Fruit fly (Drosophila melanogaster) whole organism, wandering third instar larva: Measurements from ENCODE around the gene CG33181.

Experiments used
- Abd-B ChIP-seq: fragments of >200 bp; optimal IDR thresholded peaks from 2 replicates; lab custom pipeline; 2017; ENCODE audit warnings: missing biosample characterization, missing genetic modification characterization
- CG32264 ChIP-seq: fragments of 200-800 bp; sonication (Bioruptor generic); optimal IDR thresholded peaks from 2 replicates; lab custom pipeline; 2016; ENCODE audit warnings: missing biosample characterization, missing genetic modification characterization
- CrebA ChIP-seq: fragments of 200-800 bp; sonication (Bioruptor generic); optimal IDR thresholded peaks from 2 replicates; lab custom pipeline; 2016; ENCODE audit warnings: missing biosample characterization, mild to moderate bottlenecking, missing genetic modification characterization, borderline replicate concordance
- Dif ChIP-seq: fragments of 200-275, 200-300 bp; sonication (Bioruptor generic); optimal IDR thresholded peaks from 2 replicates; lab custom pipeline; 2018; ENCODE audit warnings: missing biosample characterization, missing genetic modification characterization; ENCODE audit not compliant: partially characterized antibody
- GATAd ChIP-seq: sonication (Bioruptor generic); optimal IDR thresholded peaks from 2 replicates; lab custom pipeline; 2016; ENCODE audit warnings: missing biosample characterization, missing genetic modification characterization
- HLH106 ChIP-seq: fragments of 200-800 bp; optimal IDR thresholded peaks from 3 replicates; lab custom pipeline; 2019; ENCODE audit warnings: missing biosample characterization, mild to moderate bottlenecking, missing genetic modification characterization, moderate library complexity
- Hnf4 ChIP-seq: fragments of 200-800 bp; sonication (Bioruptor generic); optimal IDR thresholded peaks from 2 replicates; lab custom pipeline; 2016; ENCODE audit warnings: missing biosample characterization, mild to moderate bottlenecking, missing genetic modification characterization
- Hr78 ChIP-seq: fragments of >200 bp; optimal IDR thresholded peaks from 2 replicates; lab custom pipeline; 2017; ENCODE audit warnings: missing biosample characterization, missing genetic modification characterization
- Jra ChIP-seq: sonication (Bioruptor generic); optimal IDR thresholded peaks from 2 replicates; lab custom pipeline; 2016; ENCODE audit warnings: missing biosample characterization, missing genetic modification characterization
- Mio ChIP-seq: sonication (Bioruptor generic); optimal IDR thresholded peaks from 2 replicates; lab custom pipeline; 2016; ENCODE audit warnings: missing biosample characterization, missing genetic modification characterization
- Myc ChIP-seq: fragments of >200 bp; optimal IDR thresholded peaks from 2 replicates; lab custom pipeline; 2017
- N ChIP-seq: fragments of >200 bp; optimal IDR thresholded peaks from 2 replicates; lab custom pipeline; 2018; ENCODE audit warnings: missing biosample characterization, missing external identifiers, missing genetic modification characterization
- OdsH ChIP-seq: fragments of 200-800 bp; sonication (Bioruptor generic); optimal IDR thresholded peaks from 2 replicates; lab custom pipeline; 2016; ENCODE audit warnings: missing biosample characterization, mild to moderate bottlenecking, missing genetic modification characterization
- Rel ChIP-seq, 2 experiments: fragments of 200-800 bp; sonication (Bioruptor generic) in 1 of 2; optimal IDR thresholded peaks; 2 replicates in 1 of 2; 3 replicates in 1 of 2; lab custom pipeline; 2016 to 2019; ENCODE audit warnings: mild to moderate bottlenecking in 2 of 2, missing biosample characterization in 2 of 2, missing genetic modification characterization in 2 of 2, moderate library complexity in 1 of 2
- Sp1 ChIP-seq: fragments of 200-800 bp; sonication (Bioruptor generic); optimal IDR thresholded peaks from 3 replicates; lab custom pipeline; 2019; ENCODE audit warnings: missing biosample characterization, mild to moderate bottlenecking, missing genetic modification characterization, moderate library complexity
- Vsx2 ChIP-seq: fragments of 200-300, 225-300 bp; sonication (Bioruptor generic); optimal IDR thresholded peaks from 2 replicates; lab custom pipeline; 2018; ENCODE audit warnings: missing biosample characterization, missing genetic modification characterization; ENCODE audit not compliant: partially characterized antibody
- br ChIP-seq: fragments of 200-800 bp; sonication (Bioruptor generic); optimal IDR thresholded peaks from 2 replicates; lab custom pipeline; 2016; ENCODE audit warnings: missing biosample characterization, missing genetic modification characterization
- dmrt93B ChIP-seq: fragments of 200-800 bp; sonication (Bioruptor generic); optimal IDR thresholded peaks from 2 replicates; lab custom pipeline; 2018; ENCODE audit warnings: missing biosample characterization, mild to moderate bottlenecking, missing genetic modification characterization
- dsf ChIP-seq: sonication (Bioruptor generic); optimal IDR thresholded peaks from 2 replicates; lab custom pipeline; 2016; ENCODE audit warnings: missing biosample characterization, missing genetic modification characterization, borderline replicate concordance
- ey ChIP-seq: fragments of 200-800 bp; sonication (Bioruptor generic); optimal IDR thresholded peaks from 2 replicates; lab custom pipeline; 2016; ENCODE audit warnings: missing biosample characterization, missing genetic modification characterization
- foxo ChIP-seq, 2 experiments: fragments of 200-800 bp; sonication (Bioruptor generic); optimal IDR thresholded peaks; 2 replicates in 1 of 2; 3 replicates in 1 of 2; lab custom pipeline; 2016 to 2017; ENCODE audit warnings: missing biosample characterization in 2 of 2, missing genetic modification characterization in 2 of 2
- fru ChIP-seq: fragments of 200-800 bp; sonication (Bioruptor generic); optimal IDR thresholded peaks from 3 replicates; lab custom pipeline; 2016; ENCODE audit warnings: missing biosample characterization, mild to moderate bottlenecking, missing genetic modification characterization
- jim ChIP-seq: fragments of 175-275, 200-325 bp; sonication (Bioruptor generic); optimal IDR thresholded peaks from 2 replicates; lab custom pipeline; 2016; ENCODE audit warnings: missing biosample characterization, mild to moderate bottlenecking, missing genetic modification characterization
- lola ChIP-seq: fragments of >200 bp; optimal IDR thresholded peaks from 2 replicates; lab custom pipeline; 2017; ENCODE audit warnings: missing biosample characterization, missing genetic modification characterization
- pan ChIP-seq: fragments of >200 bp; optimal IDR thresholded peaks from 2 replicates; lab custom pipeline; 2017
- psq ChIP-seq: fragments of 200-800 bp; sonication (Bioruptor generic); optimal IDR thresholded peaks from 3 replicates; lab custom pipeline; 2017; ENCODE audit warnings: missing biosample characterization, mild to moderate bottlenecking, missing genetic modification characterization, moderate library complexity
- rgr ChIP-seq: fragments of 200-800 bp; sonication (Bioruptor generic); optimal IDR thresholded peaks from 3 replicates; lab custom pipeline; 2016; ENCODE audit warnings: missing biosample characterization, mild to moderate bottlenecking, missing genetic modification characterization
- sage ChIP-seq: fragments of 200-800 bp; sonication (Bioruptor generic); optimal IDR thresholded peaks from 2 replicates; lab custom pipeline; 2016; ENCODE audit warnings: missing biosample characterization, mild to moderate bottlenecking, missing genetic modification characterization
- sv ChIP-seq: fragments of 200-800 bp; sonication (Bioruptor generic); optimal IDR thresholded peaks from 3 replicates; lab custom pipeline; 2016; ENCODE audit warnings: missing biosample characterization, missing genetic modification characterization
- tai ChIP-seq: sonication (Bioruptor generic); optimal IDR thresholded peaks from 2 replicates; lab custom pipeline; 2016; ENCODE audit warnings: missing biosample characterization, missing genetic modification characterization
- usp ChIP-seq: fragments of >200 bp; optimal IDR thresholded peaks from 2 replicates; lab custom pipeline; 2017; ENCODE audit warnings: missing biosample characterization, missing genetic modification characterization

Gene CG33181

dm6 chrX:8489048-8489447, at the start of gene CG33181:
CG33181 (plus strand) TSS chrX:8489348.
- TF ChIP-seq Vsx2 (GFP tag; lab: Kevin White, UChicago) (no peak), usp (GFP tag; lab: Kevin White, UChicago) (no peak), br (GFP tag; lab: Kevin White, UChicago) (no peak), Hnf4 (GFP tag; lab: Kevin White, UChicago) (no peak)

- TF ChIP-seq sage (GFP tag; lab: Kevin White, UChicago) = no peak
- no peak for TF ChIP-seq Rel (GFP tag; optimal IDR thresholded peaks at IDR 0.05; lab: Kevin White, UChicago)
- TF ChIP-seq Rel (tag; optimal IDR thresholded peaks at IDR 0.05; lab: Kevin White, UChicago) = peak; percentile 7
Observed at dm6 chrX:8442161-8442560, 47.0 kb upstream of the CG33181 start, which contains the start of gene CG12123. CG12123 (minus strand) TSS chrX:8442348.

- TF ChIP-seq Hr78 (GFP tag; lab: Kevin White, UChicago) (no peak), sv (GFP tag; lab: Kevin White, UChicago) (no peak), Myc (lab: Kevin White, UChicago) (peak; percentile 50), pan (lab: Kevin White, UChicago) (no peak)
Observed at dm6 chrX:8442912-8443311, 46.2 kb upstream of the CG33181 start.

- no peak for TF ChIP-seq rgr (GFP tag; lab: Kevin White, UChicago)
- no peak for TF ChIP-seq Hnf4 (GFP tag; lab: Kevin White, UChicago)
- TF ChIP-seq pan (lab: Kevin White, UChicago) = no peak
- TF ChIP-seq tai (GFP tag; lab: Kevin White, UChicago) = no peak
- no peak for TF ChIP-seq Hr78 (GFP tag; lab: Kevin White, UChicago)
- no peak for TF ChIP-seq psq (GFP tag; lab: Kevin White, UChicago)
- no peak for TF ChIP-seq CG32264
- TF ChIP-seq sage (GFP tag; lab: Kevin White, UChicago) = no peak
- TF ChIP-seq fru (GFP tag; lab: Kevin White, UChicago) = no peak
Observed at dm6 chrX:8444279-8444678, 44.9 kb upstream of the CG33181 start.

dm6 chrX:8444883-8445572, 44.1 kb upstream of the CG33181 start:
- TF ChIP-seq Hr78 (GFP tag; lab: Kevin White, UChicago) = no peak
- TF ChIP-seq Sp1 (GFP tag; lab: Kevin White, UChicago) = peak; percentile 9
- TF ChIP-seq HLH106 (tag; lab: Kevin White, UChicago) = peak; percentile 5
- TF ChIP-seq, all 38 proteins: peak for 2

dm6 chrX:8447166-8447565, 42.0 kb upstream of the CG33181 start:
- no peak for TF ChIP-seq CG32264
- no peak for TF ChIP-seq Rel (GFP tag; optimal IDR thresholded peaks at IDR 0.05; lab: Kevin White, UChicago)
- TF ChIP-seq Rel (tag; optimal IDR thresholded peaks at IDR 0.05; lab: Kevin White, UChicago) = no peak
- no peak for TF ChIP-seq usp (GFP tag; lab: Kevin White, UChicago)
- TF ChIP-seq fru (GFP tag; lab: Kevin White, UChicago) = no peak
- no peak for TF ChIP-seq Dif (GFP tag; lab: Kevin White, UChicago)
- no peak for TF ChIP-seq lola (GFP tag; lab: Kevin White, UChicago)
- no peak for TF ChIP-seq jim (GFP tag; lab: Kevin White, UChicago)
- no peak for TF ChIP-seq dmrt93B (GFP tag; lab: Kevin White, UChicago)
- no peak for TF ChIP-seq N (GFP tag; lab: Kevin White, UChicago)
- no peak for TF ChIP-seq Vsx2 (GFP tag; lab: Kevin White, UChicago)
- TF ChIP-seq CrebA (GFP tag; lab: Kevin White, UChicago) = no peak

- TF ChIP-seq Mio (GFP tag; lab: Kevin White, UChicago) (no peak), GATAd (GFP tag; lab: Kevin White, UChicago) (no peak), pan (lab: Kevin White, UChicago) (no peak), ey (no peak), Rel (GFP tag; optimal IDR thresholded peaks at IDR 0.05; lab: Kevin White, UChicago) (no peak), Rel (tag; optimal IDR thresholded peaks at IDR 0.05; lab: Kevin White, UChicago) (no peak), Sp1 (GFP tag; lab: Kevin White, UChicago) (no peak), OdsH (GFP tag; lab: Kevin White, UChicago) (no peak), lola (GFP tag; lab: Kevin White, UChicago) (no peak), HLH106 (tag; lab: Kevin White, UChicago) (no peak), Jra (GFP tag; lab: Kevin White, UChicago) (no peak), psq (GFP tag; lab: Kevin White, UChicago) (no peak), Abd-B (GFP tag; lab: Kevin White, UChicago) (no peak), fru (GFP tag; lab: Kevin White, UChicago) (no peak), Myc (lab: Kevin White, UChicago) (no peak), tai (GFP tag; lab: Kevin White, UChicago) (no peak), foxo (GFP tag; optimal IDR thresholded peaks at IDR 0.05; lab: Kevin White, UChicago) (no peak), N (GFP tag; lab: Kevin White, UChicago) (no peak), dsf (GFP tag; lab: Kevin White, UChicago) (no peak)
Observed at dm6 chrX:8448171-8448570, 41.0 kb upstream of the CG33181 start.
